Worm (Caenorhabditis elegans): ENCODE data around the gene srz-83.

DNA sequence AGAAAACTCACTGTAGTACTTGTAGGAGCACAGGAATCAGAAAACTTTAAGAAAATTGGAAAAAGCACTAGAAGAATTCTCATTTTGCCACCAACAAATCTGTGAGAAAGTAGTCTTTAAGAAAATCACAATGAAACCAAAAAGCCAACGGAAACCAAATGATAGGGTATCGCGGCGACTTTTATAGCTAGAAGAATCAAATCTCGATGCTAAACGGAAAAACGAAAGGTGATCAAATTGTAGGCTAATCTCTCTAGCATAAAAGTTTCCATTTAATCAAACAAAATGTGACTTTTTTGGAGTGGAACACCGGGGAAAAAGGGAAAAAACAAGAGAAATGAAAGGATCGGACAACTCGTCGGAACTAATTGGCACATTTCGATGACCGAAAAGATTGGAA, 7.9 kb upstream of the srz-83 start, which contains the start of gene C09G12.17:
- no peak for TF ChIP-seq pax-1 (tag; optimal IDR thresholded peaks at IDR 0.05)
- TF ChIP-seq ama-1 (optimal IDR thresholded peaks at IDR 0.05): no peak
- no peak for TF ChIP-seq tbx-2 (tag; optimal IDR thresholded peaks at IDR 0.05)
- no peak for TF ChIP-seq fkh-10 (GFP tag; optimal IDR thresholded peaks at IDR 0.05)
- TF ChIP-seq odd-2 (tag; optimal IDR thresholded peaks at IDR 0.05): no peak
- TF ChIP-seq lin-11 (tag; optimal IDR thresholded peaks at IDR 0.05): no peak
- TF ChIP-seq zip-5 (tag; optimal IDR thresholded peaks at IDR 0.05): no peak
- no peak for TF ChIP-seq rnt-1 (tag; optimal IDR thresholded peaks at IDR 0.05)
- TF ChIP-seq pha-2 (tag; optimal IDR thresholded peaks at IDR 0.05): no peak
